Worm (Caenorhabditis elegans): Measurements from ENCODE around the gene C17F4.7.

The C17F4.7 gene

DNA sequence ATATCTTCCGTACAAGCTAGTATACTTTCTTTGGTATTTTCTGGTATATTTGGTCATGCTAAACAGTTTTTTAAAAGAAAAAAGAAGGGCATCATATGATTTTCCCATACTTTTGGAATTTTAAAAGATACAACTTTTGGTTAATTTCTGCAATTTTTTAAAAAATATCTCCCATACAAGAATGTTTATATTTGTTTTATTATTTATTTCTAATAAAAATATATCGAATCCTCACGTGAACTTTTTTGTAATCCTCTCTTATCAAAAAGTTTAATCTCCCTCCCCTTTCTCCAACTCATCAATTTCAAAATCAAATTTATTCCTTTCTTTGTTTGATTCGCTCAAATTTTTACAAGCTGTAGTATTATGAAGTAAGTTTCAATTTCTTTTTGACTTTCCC, 36.5 kb upstream of the C17F4.7 start, which contains the start of gene nep-13:
Gene nep-13, plus strand, starts transcription at position 301 of the 400 bp plus-strand sequence.
- no peak for TF ChIP-seq syd-9 (tag; optimal IDR thresholded peaks at IDR 0.05)
- TF ChIP-seq che-1 (tag; optimal IDR thresholded peaks at IDR 0.05) = no peak
- no peak for TF ChIP-seq hlh-6 (tag; optimal IDR thresholded peaks at IDR 0.05)
- TF ChIP-seq ceh-48 (tag; optimal IDR thresholded peaks at IDR 0.05) = no peak
- TF ChIP-seq hlh-8 (tag; optimal IDR thresholded peaks at IDR 0.05) = no peak
- TF ChIP-seq sox-4 (tag; optimal IDR thresholded peaks at IDR 0.05) = no peak
- TF ChIP-seq unc-55 (GFP tag; optimal IDR thresholded peaks at IDR 0.05) = no peak
- no peak for TF ChIP-seq lin-11 (tag; optimal IDR thresholded peaks at IDR 0.05)
- TF ChIP-seq pqm-1 (tag; optimal IDR thresholded peaks at IDR 0.05) = no peak
- no peak for TF ChIP-seq T23F11.4 (GFP tag; optimal IDR thresholded peaks at IDR 0.05)

DNA sequence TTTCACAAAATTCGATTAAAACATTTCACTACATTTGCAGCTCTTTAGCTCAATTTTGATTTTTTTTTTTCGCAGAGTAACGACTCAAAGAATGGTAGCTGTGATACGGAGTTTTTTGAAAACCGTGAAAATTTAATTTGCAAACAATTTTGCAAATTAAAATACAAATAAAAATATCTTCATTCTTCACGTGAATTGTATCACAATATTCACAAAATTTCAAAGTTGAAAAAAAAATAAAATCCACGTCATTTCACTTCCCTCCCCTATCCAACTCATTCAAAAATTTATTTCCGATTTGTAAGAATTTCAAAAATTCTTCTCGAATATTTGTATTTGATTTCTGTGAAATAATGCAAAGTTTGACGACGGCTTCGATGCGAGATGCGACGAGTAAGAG, 32.8 kb upstream of the C17F4.7 start, which contains the start of gene wht-4:
Gene wht-4, plus strand, starts transcription at position 301 of the 400 bp plus-strand sequence.
- no peak for TF ChIP-seq ceh-48 (tag; optimal IDR thresholded peaks at IDR 0.05)
- TF ChIP-seq tbx-7 (tag; optimal IDR thresholded peaks at IDR 0.05) = no peak
- no peak for TF ChIP-seq sox-2 (GFP tag; IDR thresholded peaks at IDR 0.05)
- TF ChIP-seq ztf-16 (tag; optimal IDR thresholded peaks at IDR 0.05) = no peak
- TF ChIP-seq unc-42 (tag; optimal IDR thresholded peaks at IDR 0.05) = no peak
- no peak for TF ChIP-seq ets-4 (tag; optimal IDR thresholded peaks at IDR 0.05)
- TF ChIP-seq unc-3 (GFP tag; conservative IDR thresholded peaks at IDR 0.05) = no peak
- no peak for TF ChIP-seq unc-3 (tag; optimal IDR thresholded peaks at IDR 0.05)
- no peak for TF ChIP-seq syd-9 (tag; optimal IDR thresholded peaks at IDR 0.05)
- TF ChIP-seq rnt-1 (tag; optimal IDR thresholded peaks at IDR 0.05) = no peak
- TF ChIP-seq Y22D7AL.16 (tag; optimal IDR thresholded peaks at IDR 0.05) = no peak
- no peak for TF ChIP-seq fkh-6 (tag; optimal IDR thresholded peaks at IDR 0.05)
- TF ChIP-seq hlh-6 (tag; optimal IDR thresholded peaks at IDR 0.05) = no peak
- TF ChIP-seq ceh-2 (tag; optimal IDR thresholded peaks at IDR 0.05) = no peak
- TF ChIP-seq nfya-1 (tag; optimal IDR thresholded peaks at IDR 0.05) = no peak
- no peak for TF ChIP-seq ceh-14 (tag; optimal IDR thresholded peaks at IDR 0.05)
- no peak for TF ChIP-seq pag-3 (tag; optimal IDR thresholded peaks at IDR 0.05; ENCODE audit: borderline replicate concordance)
- TF ChIP-seq K02D7.2 (tag; optimal IDR thresholded peaks at IDR 0.05) = no peak
- no peak for TF ChIP-seq ceh-22 (tag; optimal IDR thresholded peaks at IDR 0.05)
- TF ChIP-seq ttx-3 (tag; optimal IDR thresholded peaks at IDR 0.05) = no peak
- TF ChIP-seq sdc-2 (tag; optimal IDR thresholded peaks at IDR 0.05) = no peak

ce11 chrII:3277686-3278085, 31.9 kb upstream of the C17F4.7 start, which contains the start of gene F02E11.4:
Gene F02E11.4 (minus strand): TSS chrII:3277786.
- TF ChIP-seq dve-1 (tag; optimal IDR thresholded peaks at IDR 0.05) = no peak
- no peak for TF ChIP-seq hlh-15 (tag; optimal IDR thresholded peaks at IDR 0.05)
- TF ChIP-seq tbx-7 (tag; optimal IDR thresholded peaks at IDR 0.05) = no peak
- no peak for TF ChIP-seq ceh-2 (tag; optimal IDR thresholded peaks at IDR 0.05)
- TF ChIP-seq nhr-11 (tag; optimal IDR thresholded peaks at IDR 0.05) = no peak
- no peak for TF ChIP-seq ztf-16 (tag; optimal IDR thresholded peaks at IDR 0.05)
- no peak for TF ChIP-seq ama-1 (optimal IDR thresholded peaks at IDR 0.05)
- no peak for TF ChIP-seq pha-4 (tag; optimal IDR thresholded peaks at IDR 0.05)
- TF ChIP-seq pat-9 (tag; optimal IDR thresholded peaks at IDR 0.05) = no peak
- no peak for TF ChIP-seq pros-1 (tag; optimal IDR thresholded peaks at IDR 0.05)
- TF ChIP-seq fkh-10 (GFP tag; optimal IDR thresholded peaks at IDR 0.05) = no peak

- no peak for TF ChIP-seq ref-2 (tag; optimal IDR thresholded peaks at IDR 0.05)
- TF ChIP-seq sox-4 (tag; optimal IDR thresholded peaks at IDR 0.05) = no peak
- TF ChIP-seq pros-1 (tag; optimal IDR thresholded peaks at IDR 0.05) = no peak
- no peak for TF ChIP-seq che-1 (tag; optimal IDR thresholded peaks at IDR 0.05)
- no peak for TF ChIP-seq hlh-15 (tag; optimal IDR thresholded peaks at IDR 0.05)
- no peak for TF ChIP-seq ceh-31 (tag; optimal IDR thresholded peaks at IDR 0.05)
- no peak for TF ChIP-seq C08G9.2 (tag; optimal IDR thresholded peaks at IDR 0.05)
These were observed 29.1 kb upstream of the C17F4.7 start, which contains the start of gene F02E11.3 for ce11 chrII:3274923-3275322. Gene F02E11.3 (minus strand): TSS chrII:3275023.
